Fruit fly (Drosophila melanogaster): Measurements from ENCODE around the gene H.

DNA sequence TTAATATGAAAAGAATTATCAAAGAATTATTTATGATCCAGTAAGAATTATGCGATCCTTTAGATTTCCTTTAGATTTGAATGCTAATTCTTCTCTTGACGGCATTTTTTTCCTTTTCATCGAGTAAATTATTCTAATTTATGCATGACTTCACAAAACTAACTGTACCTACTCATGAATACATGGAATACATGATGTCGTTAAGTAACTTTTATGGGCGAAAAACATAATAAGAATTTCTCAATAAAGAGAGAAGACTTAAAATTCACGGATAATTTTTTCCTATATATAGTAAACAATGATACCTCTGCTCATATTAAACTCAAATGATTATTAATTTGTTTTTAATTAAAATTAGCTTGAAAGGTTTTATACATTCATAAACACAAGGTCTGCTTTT lies 25.8 kb upstream of the H start:
- TF ChIP-seq CG14655 (GFP tag; optimal IDR thresholded peaks at IDR 0.05), result no peak
- TF ChIP-seq Ets98B (GFP tag; IDR thresholded peaks at IDR 0.05), result no peak
- no peak for TF ChIP-seq D1 (tag; optimal IDR thresholded peaks at IDR 0.05)
- no peak for TF ChIP-seq rn (GFP tag; IDR thresholded peaks at IDR 0.05)
- no peak for TF ChIP-seq CG32121 (GFP tag; IDR thresholded peaks at IDR 0.05)
- TF ChIP-seq Snoo (tag; optimal IDR thresholded peaks at IDR 0.05), result no peak
- no peak for TF ChIP-seq CG12605 (GFP tag; IDR thresholded peaks at IDR 0.05)
- TF ChIP-seq CG8159 (tag; optimal IDR thresholded peaks at IDR 0.05), result no peak

All from whole organism, pupa.